Worm (Caenorhabditis elegans): ENCODE measurements around the gene hacl-1.

The hacl-1 gene

DNA sequence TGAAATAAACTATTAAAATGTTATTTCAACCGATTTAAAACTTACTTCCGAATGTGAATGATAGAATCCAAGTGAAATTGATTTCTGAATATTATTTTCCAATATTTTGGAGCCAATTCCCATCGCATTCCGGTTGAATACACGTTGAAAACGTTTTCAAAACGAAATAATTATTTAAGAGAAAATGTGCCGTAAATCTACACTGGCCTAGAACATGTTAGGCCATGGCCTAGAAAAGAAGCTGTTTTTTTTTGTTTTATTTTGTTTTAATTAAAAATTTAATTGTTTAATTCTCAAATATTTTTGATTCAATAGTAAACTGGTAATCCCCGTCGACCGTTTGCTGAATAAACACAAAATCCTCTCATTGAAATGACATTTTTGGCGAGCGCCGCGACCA lies 28.9 kb downstream of the hacl-1 start:
- no peak for TF ChIP-seq nhr-76 (tag; optimal IDR thresholded peaks at IDR 0.05)
- TF ChIP-seq lin-15B (tag; optimal IDR thresholded peaks at IDR 0.05): peak; percentile 28
- TF ChIP-seq egl-5 (tag; optimal IDR thresholded peaks at IDR 0.05): no peak
- TF ChIP-seq pha-4 (tag; optimal IDR thresholded peaks at IDR 0.05): no peak
- TF ChIP-seq R02D3.7 (tag; optimal IDR thresholded peaks at IDR 0.05): peak; percentile 81

DNA sequence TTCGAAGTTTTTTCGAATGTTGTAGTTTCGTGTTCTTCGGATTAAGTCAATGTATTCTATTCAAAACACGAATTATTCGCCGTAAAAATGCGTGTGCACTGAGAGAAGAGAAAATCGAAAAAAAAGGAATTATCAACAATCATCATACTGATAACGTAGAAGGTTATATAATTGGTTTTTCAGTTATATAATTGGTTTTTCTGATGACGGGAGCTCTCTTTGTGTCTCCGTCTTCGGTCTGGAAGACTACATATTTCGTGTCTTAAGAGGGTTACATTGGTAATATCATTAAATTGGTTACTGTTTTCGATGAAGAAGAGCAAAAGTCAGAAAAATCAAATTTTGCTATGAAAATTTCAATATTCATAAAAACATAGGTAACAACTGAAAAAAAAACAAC lies 32.9 kb downstream of the hacl-1 start:
- peak; percentile 58 for TF ChIP-seq elt-2 (tag; optimal IDR thresholded peaks at IDR 0.05)
- no peak for TF ChIP-seq pha-4 (tag; optimal IDR thresholded peaks at IDR 0.05)
- TF ChIP-seq pqm-1 (tag; optimal IDR thresholded peaks at IDR 0.05): peak; percentile 33
- TF ChIP-seq fkh-2 (tag; optimal IDR thresholded peaks at IDR 0.05): no peak

DNA sequence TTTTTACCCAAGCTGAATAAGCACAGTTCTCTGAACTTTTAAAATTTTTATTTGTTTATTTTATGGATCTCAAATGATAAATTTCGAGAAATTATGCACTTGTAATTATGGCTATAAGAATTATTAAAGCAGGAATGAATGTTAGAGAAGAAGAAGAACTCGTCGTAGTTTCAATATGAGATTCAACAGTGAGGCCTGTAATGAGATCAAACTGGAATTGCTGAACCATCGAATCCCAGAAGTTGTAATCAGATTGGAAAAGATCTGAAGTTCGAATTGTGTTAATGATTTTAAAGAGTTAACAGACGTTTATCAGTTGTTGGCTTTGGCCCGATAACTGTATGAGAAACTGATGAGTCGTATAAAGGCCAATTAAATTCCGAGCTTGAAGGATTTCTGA lies 37.0 kb downstream of the hacl-1 start:
- TF ChIP-seq tbx-2 (tag; optimal IDR thresholded peaks at IDR 0.05): no peak
- peak; percentile 3 for TF ChIP-seq ama-1 (optimal IDR thresholded peaks at IDR 0.05)

DNA sequence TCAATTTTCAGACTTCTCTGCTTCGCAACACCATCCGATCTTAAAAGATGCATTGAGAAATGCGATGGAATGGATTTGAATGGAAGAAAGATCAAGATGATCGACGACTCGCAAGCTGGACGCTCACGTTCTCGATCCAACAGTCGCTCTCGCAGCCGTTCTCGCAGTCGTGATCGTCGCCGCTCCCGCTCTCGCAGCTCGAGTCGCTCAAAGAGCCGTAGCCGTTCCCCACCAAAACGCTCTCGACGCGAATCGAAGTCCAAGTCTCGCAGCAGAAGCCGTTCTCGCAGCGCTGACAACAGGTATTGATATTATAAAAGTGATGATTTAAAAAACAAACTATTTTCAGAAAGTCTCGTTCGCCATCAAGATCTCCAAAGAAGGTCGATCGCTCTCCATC lies 37.6 kb downstream of the hacl-1 start:
- TF ChIP-seq fkh-10 (GFP tag; optimal IDR thresholded peaks at IDR 0.05) (no peak), egl-27 (tag; optimal IDR thresholded peaks at IDR 0.05) (no peak), eor-1 (tag; optimal IDR thresholded peaks at IDR 0.05) (no peak), nhr-25 (tag; optimal IDR thresholded peaks at IDR 0.05) (no peak), ztf-4 (tag; optimal IDR thresholded peaks at IDR 0.05) (no peak), ama-1 (optimal IDR thresholded peaks at IDR 0.05) (no peak), ceh-9 (tag; optimal IDR thresholded peaks at IDR 0.05) (no peak), elt-2 (tag; optimal IDR thresholded peaks at IDR 0.05) (no peak), pqm-1 (tag; optimal IDR thresholded peaks at IDR 0.05) (no peak), mml-1 (tag; optimal IDR thresholded peaks at IDR 0.05) (no peak), tbx-2 (tag; optimal IDR thresholded peaks at IDR 0.05) (no peak), mdl-1 (tag; optimal IDR thresholded peaks at IDR 0.05) (no peak), lin-15B (tag; optimal IDR thresholded peaks at IDR 0.05) (no peak), sea-2 (GFP tag; optimal IDR thresholded peaks at IDR 0.05) (no peak), ZK546.5 (tag; optimal IDR thresholded peaks at IDR 0.05) (no peak), nhr-76 (tag; optimal IDR thresholded peaks at IDR 0.05) (no peak), R02D3.7 (tag; optimal IDR thresholded peaks at IDR 0.05) (no peak), ztf-11 (tag; optimal IDR thresholded peaks at IDR 0.05) (no peak)

DNA sequence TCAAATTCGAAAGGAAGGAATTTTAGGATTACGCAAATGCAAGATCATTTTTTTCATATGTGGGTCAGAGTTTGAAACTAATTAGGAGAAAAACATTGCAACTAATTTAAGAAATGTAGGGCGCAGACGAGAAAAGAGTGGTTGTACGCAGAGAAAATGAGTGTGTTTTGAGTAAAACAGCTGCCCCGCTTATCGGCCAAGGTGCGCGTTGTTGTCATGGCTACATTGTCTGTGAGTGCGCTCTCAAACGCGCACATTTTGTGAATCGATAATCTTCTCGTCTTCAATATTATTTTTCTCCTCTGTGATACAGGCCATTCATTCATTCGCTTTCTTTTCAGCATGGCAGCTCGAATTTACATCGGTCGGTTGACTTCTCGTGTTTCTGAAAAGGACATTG lies 39.1 kb downstream of the hacl-1 start:
- TF ChIP-seq nfya-1 (tag; optimal IDR thresholded peaks at IDR 0.05; ENCODE audit: insufficient read depth) (no peak), nhr-25 (tag; optimal IDR thresholded peaks at IDR 0.05) (no peak), R02D3.7 (tag; optimal IDR thresholded peaks at IDR 0.05) (no peak), jun-1 (tag; optimal IDR thresholded peaks at IDR 0.05) (no peak)

DNA sequence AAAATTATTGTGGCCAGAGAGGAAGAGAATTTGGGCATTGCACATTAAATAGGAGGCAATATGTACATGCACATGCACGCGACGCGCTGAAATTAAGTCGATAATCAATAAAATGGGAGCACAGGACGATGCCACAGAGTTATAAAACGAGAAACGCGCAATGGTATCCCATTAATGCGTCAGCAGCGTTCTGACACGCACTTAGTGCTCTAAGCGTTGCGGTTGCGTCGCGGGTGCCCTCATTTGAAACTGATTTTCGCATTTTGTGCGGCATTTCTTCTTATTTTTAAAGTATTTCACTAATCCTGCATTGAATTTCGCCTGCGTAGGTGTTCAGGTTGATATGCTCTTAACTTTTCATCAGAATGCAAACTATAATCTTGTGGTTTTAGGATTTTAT lies 39.7 kb downstream of the hacl-1 start, which contains the start of gene rsp-1:
Gene rsp-1 (plus strand): TSS at position 338 of the 400 bp plus-strand sequence.
- TF ChIP-seq skn-1 (tag; optimal IDR thresholded peaks at IDR 0.05) (peak; percentile 45), aly-2 (tag; optimal IDR thresholded peaks at IDR 0.05) (no peak), nhr-11 (tag; optimal IDR thresholded peaks at IDR 0.05) (peak; percentile 70), ztf-4 (tag; optimal IDR thresholded peaks at IDR 0.05) (peak; percentile 50), snpc-4 (tag; optimal IDR thresholded peaks at IDR 0.05) (peak; percentile 90), zag-1 (tag; optimal IDR thresholded peaks at IDR 0.05) (peak; percentile 7), nhr-12 (tag; optimal IDR thresholded peaks at IDR 0.05) (no peak), R02D3.7 (tag; optimal IDR thresholded peaks at IDR 0.05) (peak; percentile 85), mdl-1 (tag; optimal IDR thresholded peaks at IDR 0.05) (no peak), nhr-76 (tag; optimal IDR thresholded peaks at IDR 0.05) (no peak), ceh-16 (tag; optimal IDR thresholded peaks at IDR 0.05) (no peak), lin-39 (tag; optimal IDR thresholded peaks at IDR 0.05) (peak; percentile 95), nhr-43 (tag; optimal IDR thresholded peaks at IDR 0.05; ENCODE audit: poor library complexity, severe bottlenecking) (peak; percentile 87), ceh-82 (tag; optimal IDR thresholded peaks at IDR 0.05) (peak; percentile 28), unc-62 (GFP tag; optimal IDR thresholded peaks at IDR 0.05) (no peak), nhr-67 (tag; optimal IDR thresholded peaks at IDR 0.05) (no peak), egl-27 (tag; optimal IDR thresholded peaks at IDR 0.05) (no peak), sea-2 (GFP tag; optimal IDR thresholded peaks at IDR 0.05) (peak; percentile 68), nhr-28 (tag; optimal IDR thresholded peaks at IDR 0.05) (no peak), daf-12 (tag; optimal IDR thresholded peaks at IDR 0.05) (no peak), pqm-1 (tag; optimal IDR thresholded peaks at IDR 0.05) (peak; percentile 84), elt-3 (tag; optimal IDR thresholded peaks at IDR 0.05) (no peak), nhr-25 (tag; optimal IDR thresholded peaks at IDR 0.05) (peak; percentile 87), nhr-237 (tag; optimal IDR thresholded peaks at IDR 0.05) (no peak), ZK546.5 (tag; optimal IDR thresholded peaks at IDR 0.05) (no peak), pha-4 (tag; optimal IDR thresholded peaks at IDR 0.05) (peak; percentile 95), elt-2 (tag; optimal IDR thresholded peaks at IDR 0.05) (peak; percentile 90), ztf-11 (tag; optimal IDR thresholded peaks at IDR 0.05) (no peak), nfya-1 (tag; optimal IDR thresholded peaks at IDR 0.05; ENCODE audit: insufficient read depth) (peak; percentile 88), ceh-9 (tag; optimal IDR thresholded peaks at IDR 0.05) (no peak), fkh-2 (tag; optimal IDR thresholded peaks at IDR 0.05) (no peak), unc-39 (tag; optimal IDR thresholded peaks at IDR 0.05) (no peak), ceh-28 (tag; optimal IDR thresholded peaks at IDR 0.05) (peak; percentile 87), egl-5 (tag; optimal IDR thresholded peaks at IDR 0.05) (peak; percentile 85)

Measured in whole organism, L3 larva.